Fruit fly (Drosophila melanogaster) whole organism, embryonic: ENCODE results near the gene Cow.

ENCODE experiments used
- Atf3 ChIP-seq: fragments of 200-800 bp; sonication (Bioruptor generic); optimal IDR thresholded peaks from 3 replicates; lab custom pipeline; 2016; ENCODE audit warnings: missing biosample characterization, missing genetic modification characterization
- Bgb ChIP-seq: fragments of 200-800 bp; sonication (Bioruptor generic); IDR thresholded peaks from 2 replicates; pipeline ENCODE4 v1.3.6; 2022; ENCODE audit warnings: missing biosample characterization, missing genetic modification characterization; ENCODE audit not compliant: partially characterized antibody
- Blimp-1 ChIP-seq: fragments of 200-800 bp; sonication (Bioruptor generic); optimal IDR thresholded peaks from 3 replicates; lab custom pipeline; 2018; ENCODE audit warnings: missing biosample characterization, missing genetic modification characterization, mild to moderate bottlenecking, moderate library complexity, missing genetic modification reagents
- CG10147 ChIP-seq: fragments of 200-800 bp; sonication (Bioruptor generic); optimal IDR thresholded peaks from 2 replicates; lab custom pipeline; 2019; ENCODE audit warnings: missing biosample characterization, mild to moderate bottlenecking, missing genetic modification characterization, moderate library complexity
- CG10267 ChIP-seq: fragments of 200-800 bp; sonication (Bioruptor generic); optimal IDR thresholded peaks from 2 replicates; lab custom pipeline; 2018; ENCODE audit warnings: missing biosample characterization, mild to moderate bottlenecking, missing genetic modification characterization, moderate library complexity
- CG12744 ChIP-seq: fragments of 200-800 bp; sonication (Bioruptor generic); optimal IDR thresholded peaks from 2 replicates; lab custom pipeline; 2016; ENCODE audit warnings: missing biosample characterization, missing genetic modification characterization
- CG14014 ChIP-seq: fragments of 200-800 bp; sonication (Bioruptor generic); IDR thresholded peaks from 2 replicates; pipeline ENCODE4 v1.3.6; 2022; ENCODE audit warnings: missing biosample characterization, missing genetic modification characterization
- CG14965 ChIP-seq: fragments of 200-800 bp; sonication (Bioruptor generic); optimal IDR thresholded peaks from 2 replicates; lab custom pipeline; 2016; ENCODE audit warnings: missing biosample characterization, missing genetic modification characterization, borderline replicate concordance
- CG1603 ChIP-seq: fragments of 200-800 bp; sonication (Bioruptor generic); optimal IDR thresholded peaks from 2 replicates; lab custom pipeline; 2019; ENCODE audit warnings: missing biosample characterization, mild to moderate bottlenecking, missing genetic modification characterization, moderate library complexity
- CG18011 ChIP-seq: fragments of 200-800 bp; sonication (Bioruptor generic); optimal IDR thresholded peaks from 2 replicates; lab custom pipeline; 2017; ENCODE audit warnings: missing biosample characterization, missing genetic modification characterization, mild to moderate bottlenecking, moderate library complexity, missing genotype
- CG18599 ChIP-seq: fragments of 200-800 bp; sonication (Bioruptor generic); optimal IDR thresholded peaks from 3 replicates; lab custom pipeline; 2017; ENCODE audit warnings: missing biosample characterization, missing genetic modification characterization, mild to moderate bottlenecking, moderate library complexity, missing genetic modification reagents
- CG2889 ChIP-seq: fragments of 200-800 bp; sonication (Bioruptor generic); IDR thresholded peaks from 3 replicates; pipeline ENCODE4 v1.3.6; 2022; ENCODE audit warnings: missing biosample characterization, missing genetic modification characterization
- CG30020 ChIP-seq: fragments of 200-800 bp; optimal IDR thresholded peaks from 2 replicates; lab custom pipeline; 2019; ENCODE audit warnings: missing biosample characterization, mild to moderate bottlenecking, missing genetic modification characterization, moderate library complexity
- CG4424 ChIP-seq: fragments of 200-800 bp; sonication (Bioruptor generic); optimal IDR thresholded peaks from 3 replicates; lab custom pipeline; 2016; ENCODE audit warnings: missing biosample characterization, missing genetic modification characterization
- Ets65A ChIP-seq: fragments of 200-800 bp; sonication (Bioruptor generic); peaks from one replicate; lab custom pipeline; 2016; ENCODE audit warnings: missing biosample characterization, missing genetic modification characterization
- Ets97D ChIP-seq: fragments of 200-800 bp; sonication (Bioruptor generic); optimal IDR thresholded peaks from 3 replicates; lab custom pipeline; 2016; ENCODE audit warnings: missing biosample characterization, missing genetic modification characterization
- Fer1 ChIP-seq: fragments of 200-800 bp; sonication (Bioruptor generic); optimal IDR thresholded peaks from 2 replicates; lab custom pipeline; 2017; ENCODE audit warnings: missing biosample characterization, mild to moderate bottlenecking, missing genetic modification characterization
- Hr51 ChIP-seq, 2 experiments: fragments of 200-800 bp; sonication (Bioruptor generic); optimal IDR thresholded peaks; 2 replicates in 1 of 2; 3 replicates in 1 of 2; lab custom pipeline; 2016 to 2018; ENCODE audit warnings: missing biosample characterization in 2 of 2, missing genetic modification characterization in 2 of 2, mild to moderate bottlenecking in 1 of 2, moderate library complexity in 1 of 2
- Meics ChIP-seq: fragments of 200-800 bp; sonication (Bioruptor generic); optimal IDR thresholded peaks from 2 replicates; lab custom pipeline; 2017; ENCODE audit warnings: missing biosample characterization, mild to moderate bottlenecking, missing genetic modification characterization
- NC2α ChIP-seq: fragments of 200-800 bp; sonication (Bioruptor generic); optimal IDR thresholded peaks from 2 replicates; lab custom pipeline; 2016; ENCODE audit warnings: missing biosample characterization, missing genetic modification characterization
- Vsx1 ChIP-seq: fragments of 200-800 bp; sonication (Bioruptor generic); optimal IDR thresholded peaks from 2 replicates; lab custom pipeline; 2017; ENCODE audit warnings: missing biosample characterization, mild to moderate bottlenecking, missing genetic modification characterization, missing genetic modification reagents
- abd-A ChIP-seq: fragments of 200-800 bp; sonication (Bioruptor generic); optimal IDR thresholded peaks from 3 replicates; lab custom pipeline; 2019; ENCODE audit warnings: missing biosample characterization, mild to moderate bottlenecking, missing genetic modification characterization, moderate library complexity
- ac ChIP-seq: fragments of 200-800 bp; sonication (Bioruptor generic); optimal IDR thresholded peaks from 3 replicates; lab custom pipeline; 2017; ENCODE audit warnings: missing biosample characterization, mild to moderate bottlenecking, missing genetic modification characterization
- bab2 ChIP-seq: fragments of 200-800 bp; sonication (Bioruptor generic); optimal IDR thresholded peaks from 2 replicates; lab custom pipeline; 2016; ENCODE audit warnings: missing biosample characterization, missing genetic modification characterization
- ci ChIP-seq: fragments of 200-800 bp; sonication (Bioruptor generic); IDR thresholded peaks from 3 replicates; pipeline ENCODE4 v1.3.6; 2022; ENCODE audit warnings: missing biosample characterization, missing genetic modification characterization
- da ChIP-seq: fragments of 200-800 bp; sonication (Bioruptor generic); optimal IDR thresholded peaks from 2 replicates; lab custom pipeline; 2016; ENCODE audit warnings: missing biosample characterization, missing genetic modification characterization
- ewg ChIP-seq: fragments of 200-800 bp; sonication (Bioruptor generic); optimal IDR thresholded peaks from 3 replicates; lab custom pipeline; 2017; ENCODE audit warnings: mild to moderate bottlenecking, missing biosample characterization, missing genetic modification reagents, missing genetic modification characterization
- exex ChIP-seq: fragments of 200-800 bp; sonication (Bioruptor generic); optimal IDR thresholded peaks from 4 replicates; lab custom pipeline; 2018; ENCODE audit warnings: missing biosample characterization, mild to moderate bottlenecking, missing genetic modification characterization, moderate library complexity
- gcm ChIP-seq: fragments of 200-800 bp; sonication (Bioruptor generic); optimal IDR thresholded peaks from 2 replicates; lab custom pipeline; 2019; ENCODE audit warnings: missing biosample characterization, mild to moderate bottlenecking, missing genetic modification characterization, moderate library complexity
- gfzf ChIP-seq: fragments of 200-800 bp; sonication (Bioruptor generic); optimal IDR thresholded peaks from 2 replicates; lab custom pipeline; 2016; ENCODE audit warnings: missing biosample characterization, mild to moderate bottlenecking, missing genetic modification characterization, moderate library complexity
- klu ChIP-seq: fragments of 200-800 bp; sonication (Bioruptor generic); IDR thresholded peaks from 2 replicates; pipeline ENCODE4 v1.3.6; 2022; ENCODE audit warnings: missing biosample characterization, missing genetic modification characterization
- lab ChIP-seq: fragments of 200-800 bp; sonication (Bioruptor generic); optimal IDR thresholded peaks from 3 replicates; lab custom pipeline; 2017; ENCODE audit warnings: missing biosample characterization, missing genetic modification characterization, mild to moderate bottlenecking, moderate library complexity, missing genetic modification reagents
- lov ChIP-seq, 2 experiments: fragments of 200-800 bp in 1 of 2; fragments of >200 bp in 1 of 2; sonication (Bioruptor generic) in 1 of 2; IDR thresholded peaks in 1 of 2; optimal IDR thresholded peaks in 1 of 2; 2 replicates in 1 of 2; 3 replicates in 1 of 2; pipeline versions ENCODE4 v1.3.6 to Lab custom; 2017 to 2022; ENCODE audit warnings: missing biosample characterization in 1 of 2, missing genetic modification characterization in 1 of 2
- nmo ChIP-seq: fragments of 200-800 bp; sonication (Bioruptor generic); optimal IDR thresholded peaks from 2 replicates; lab custom pipeline; 2018; ENCODE audit warnings: missing biosample characterization, mild to moderate bottlenecking, missing genetic modification characterization, moderate library complexity
- phol ChIP-seq: fragments of 200-800 bp; sonication (Bioruptor generic); optimal IDR thresholded peaks from 3 replicates; lab custom pipeline; 2018; ENCODE audit warnings: missing biosample characterization, mild to moderate bottlenecking, missing genetic modification characterization, moderate library complexity
- row ChIP-seq: fragments of 200-800 bp; sonication (Bioruptor generic); IDR thresholded peaks from 3 replicates; pipeline ENCODE4 v1.3.6; 2022; ENCODE audit warnings: missing biosample characterization, missing genetic modification characterization
- scrt ChIP-seq: fragments of 200-800 bp; sonication (Bioruptor generic); optimal IDR thresholded peaks from 2 replicates; lab custom pipeline; 2018; ENCODE audit warnings: missing biosample characterization, mild to moderate bottlenecking, missing genetic modification characterization, moderate library complexity
- zf30C ChIP-seq: fragments of 200-800 bp; sonication (Bioruptor generic); optimal IDR thresholded peaks from 3 replicates; lab custom pipeline; 2018; ENCODE audit warnings: missing biosample characterization, mild to moderate bottlenecking, missing genetic modification characterization

Gene Cow

DNA sequence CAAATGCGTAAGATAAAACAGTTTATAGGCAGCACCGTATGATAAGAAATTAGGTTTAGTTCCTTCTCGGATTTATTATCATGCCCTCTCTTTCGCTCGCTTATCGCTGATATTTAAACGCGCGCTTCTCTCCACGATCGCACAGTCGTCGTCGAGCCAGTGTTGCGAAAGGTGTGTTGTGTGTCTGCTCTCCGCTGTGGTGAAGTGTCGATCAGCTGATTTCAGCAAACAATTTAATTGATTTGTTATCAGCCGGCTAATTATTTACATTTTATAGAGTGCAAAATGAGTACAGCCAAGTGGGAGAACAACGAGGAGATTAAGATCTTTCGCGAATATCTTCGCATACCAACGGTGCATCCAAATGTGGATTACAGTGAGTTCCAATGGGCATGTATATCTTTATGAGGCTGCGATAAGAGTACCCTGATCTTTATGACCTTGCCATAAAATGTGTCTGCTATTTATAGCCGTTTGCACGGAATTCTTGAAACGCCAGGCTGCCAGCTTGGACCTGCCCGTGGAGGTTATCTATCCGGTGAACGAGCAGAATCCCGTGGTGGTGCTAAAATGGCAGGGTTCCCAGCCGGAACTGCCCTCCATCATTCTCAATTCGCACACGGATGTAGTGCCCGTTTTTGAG lies 20.8 kb downstream of the Cow start, which contains the start of the genes CG17110 and CG6726 (continued):
- TF ChIP-seq CG10147 (GFP tag; lab: Kevin White, UChicago) (no peak), CG14965 (GFP tag; lab: Kevin White, UChicago) (no peak), ac (GFP tag; lab: Kevin White, UChicago) (no peak), nmo (no peak), Meics (GFP tag; lab: Kevin White, UChicago) (no peak), gcm (no peak), CG10267 (tag; lab: Kevin White, UChicago) (peak; percentile 53), Bgb (GFP tag; lab: Robert Waterston, UW) (no peak), bab2 (GFP tag; lab: Kevin White, UChicago) (no peak), Hr51 (GFP tag; optimal IDR thresholded peaks at IDR 0.05; lab: Kevin White, UChicago) (no peak), CG18011 (no peak), exex (peak; percentile 77), Blimp-1 (GFP tag; lab: Kevin White, UChicago) (no peak)

DNA sequence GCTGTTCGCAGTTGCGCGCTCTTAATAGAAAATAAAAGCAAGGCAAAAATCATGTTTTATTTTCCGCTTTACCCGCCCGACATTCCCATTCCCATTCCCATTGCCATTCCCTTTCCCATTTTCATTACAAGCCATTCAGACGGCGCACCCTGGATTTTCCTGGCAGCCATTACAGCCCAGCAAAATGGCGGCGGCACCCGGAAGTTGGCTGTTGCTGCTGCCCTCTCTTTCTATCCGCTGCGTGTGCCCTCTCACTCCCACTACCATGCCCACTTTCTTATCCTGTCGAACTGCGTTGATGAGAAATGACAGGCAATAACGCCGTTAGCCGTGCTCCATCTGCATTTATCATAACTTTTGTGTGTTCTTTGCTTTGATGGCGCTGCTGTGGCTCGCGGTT lies 24.3 kb downstream of the Cow start:
- TF ChIP-seq klu (no peak), gfzf (GFP tag; lab: Kevin White, UChicago) (no peak), Fer1 (GFP tag; lab: Kevin White, UChicago) (no peak), CG18599 (GFP tag; lab: Kevin White, UChicago) (peak; percentile 25), zf30C (GFP tag; lab: Kevin White, UChicago) (no peak), ci (GFP tag; lab: Robert Waterston, UW) (0 out of 3 replicates have a peak, but pooled peaks have one; percentile 44), phol (tag; lab: Kevin White, UChicago) (peak; percentile 55), lov (optimal IDR thresholded peaks at IDR 0.05; lab: Kevin White, UChicago) (no peak), lov (GFP tag; IDR thresholded peaks at IDR 0.05; lab: Robert Waterston, UW) (0 out of 3 replicates have a peak, but pooled peaks have one; percentile 33), ewg (no peak), lab (GFP tag; lab: Kevin White, UChicago) (peak; percentile 3), CG30020 (tag; lab: Kevin White, UChicago) (no peak), abd-A (tag; lab: Kevin White, UChicago) (peak; percentile 95), CG10147 (GFP tag; lab: Kevin White, UChicago) (no peak), Atf3 (GFP tag; lab: Kevin White, UChicago) (no peak), da (GFP tag; lab: Kevin White, UChicago) (no peak), Vsx1 (no peak), CG2889 (GFP tag; lab: Robert Waterston, UW) (no peak), NC2α (no peak), Ets97D (GFP tag; lab: Kevin White, UChicago) (peak; percentile 61), CG12744 (GFP tag; lab: Kevin White, UChicago) (no peak), CG1603 (no peak), Ets65A (peak; percentile 43), Hr51 (GFP tag; optimal IDR thresholded peaks at IDR 0.05; lab: Kevin White, UChicago) (peak in 1 of 2 experiments; percentile 7), scrt (GFP tag; lab: Kevin White, UChicago) (peak; percentile 17)

DNA sequence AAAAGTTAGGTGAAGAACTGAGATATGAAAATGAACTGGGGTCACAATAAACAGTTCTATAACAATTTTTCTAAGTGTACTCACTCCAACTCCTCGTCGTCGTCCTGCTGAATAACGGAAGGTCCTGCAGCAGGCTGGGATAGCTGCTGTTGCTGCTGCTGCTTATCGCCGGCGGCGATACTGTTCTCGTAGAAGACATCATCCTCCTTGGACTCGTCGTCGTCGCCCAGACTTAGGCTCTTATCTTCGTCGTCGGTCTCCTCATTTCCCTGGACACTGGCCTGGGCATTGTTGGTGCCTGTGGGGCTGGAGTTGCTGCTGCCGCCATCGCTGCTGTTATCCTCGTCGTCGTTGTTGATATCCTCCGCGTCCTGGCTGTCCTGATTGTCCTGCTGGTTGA lies 31.3 kb downstream of the Cow start:
- TF ChIP-seq CG14014 (GFP tag; lab: Robert Waterston, UW) (no peak), Ets65A (peak; percentile 90), row (0 out of 3 replicates have a peak, but pooled peaks have one; percentile 22), CG4424 (no peak)
